Fruit fly (Drosophila melanogaster) S2 (cell line): ENCODE results near the gene S1P.
A peak's percentile ranks its signal among the peaks of the same experiment; 100 is the strongest.

Source experiments
- CG8478 ChIP-seq: fragments of >200 bp; optimal IDR thresholded peaks from 2 replicates; lab custom pipeline; 2018
- CTCF ChIP-seq, 2 experiments: fragments of >200 bp; optimal IDR thresholded peaks; 2 replicates each; lab custom pipeline; 2018

Gene S1P

DNA sequence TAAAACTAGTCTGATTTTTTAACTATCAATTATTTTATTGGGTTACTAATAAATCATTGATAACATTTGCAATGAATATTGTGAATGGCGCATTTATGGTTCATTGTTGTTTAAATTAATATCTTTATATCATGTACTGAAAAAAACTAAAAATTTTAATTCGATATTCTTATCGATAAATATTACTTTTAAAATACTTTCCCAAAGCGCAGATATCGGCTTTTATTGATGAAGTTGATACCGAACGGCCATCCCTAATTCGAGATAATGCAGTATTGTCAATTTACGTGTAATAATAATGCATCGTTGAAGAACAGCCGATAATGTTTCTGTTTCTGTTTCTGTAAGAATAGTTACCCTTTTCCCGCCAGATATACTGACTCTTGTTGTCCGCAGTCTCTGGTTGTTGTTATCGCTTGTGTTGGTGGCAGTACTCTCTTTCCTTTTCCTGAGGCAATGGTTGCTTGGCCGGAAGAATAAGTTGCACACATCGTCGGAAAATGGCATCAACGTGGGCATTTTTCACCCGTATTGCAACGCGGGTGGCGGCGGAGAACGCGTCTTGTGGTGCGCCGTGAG is 8.9 kb upstream of the S1P start:
- no peak for TF ChIP-seq CTCF (optimal IDR thresholded peaks at IDR 0.05; lab: Kevin White, UChicago)
- no peak for TF ChIP-seq CG8478 (lab: Kevin White, UChicago)

DNA sequence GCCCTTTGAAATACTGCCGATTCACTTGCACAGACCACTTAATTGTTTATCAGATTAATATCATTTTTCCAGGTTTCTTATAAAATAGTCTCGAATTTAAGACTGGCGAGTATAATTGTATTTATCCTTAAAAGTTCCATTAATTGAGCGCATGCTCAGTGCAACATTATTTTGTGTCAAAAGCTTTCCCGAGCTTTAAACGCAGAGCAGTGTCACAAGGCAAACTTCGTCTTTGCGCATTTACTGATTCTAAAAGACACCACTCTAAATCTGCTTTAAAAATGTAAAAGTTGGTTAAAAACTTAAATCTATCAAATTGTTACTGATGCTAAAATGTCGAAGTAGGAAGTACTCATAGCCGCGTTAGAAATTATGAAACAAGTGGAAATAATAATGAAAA is 8.4 kb upstream of the S1P start, which contains the start of the genes CG7166 and Alg11:
CG7166 (minus strand) TSS at position 101 of the 400 bp plus-strand sequence.
Alg11 (plus strand) TSS at position 260 of the 400 bp plus-strand sequence.
- TF ChIP-seq CTCF (optimal IDR thresholded peaks at IDR 0.05; lab: Kevin White, UChicago): no peak
- TF ChIP-seq CG8478 (lab: Kevin White, UChicago): no peak

DNA sequence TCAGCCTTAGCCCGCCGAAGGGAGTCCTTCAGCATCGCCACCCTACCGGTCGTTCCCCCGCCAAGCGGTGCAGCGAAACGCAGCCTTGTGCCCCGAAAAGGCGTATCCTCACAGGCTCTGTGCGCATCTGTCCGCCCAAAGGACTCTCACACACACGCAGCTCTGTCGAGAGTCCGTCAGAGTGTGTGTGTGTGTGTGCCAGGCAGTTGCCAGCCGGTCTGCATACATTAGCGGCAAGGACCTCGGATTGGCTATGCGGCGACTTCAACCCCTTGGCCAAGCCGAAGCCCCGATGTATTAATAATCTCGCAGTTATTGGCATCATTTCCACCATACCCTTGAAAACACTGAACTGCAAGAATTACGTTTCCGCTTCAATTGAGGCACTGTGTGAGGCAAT is 6.6 kb downstream of the S1P start:
- no peak for TF ChIP-seq CTCF (optimal IDR thresholded peaks at IDR 0.05; lab: Kevin White, UChicago)
- TF ChIP-seq CG8478 (lab: Kevin White, UChicago): no peak

DNA sequence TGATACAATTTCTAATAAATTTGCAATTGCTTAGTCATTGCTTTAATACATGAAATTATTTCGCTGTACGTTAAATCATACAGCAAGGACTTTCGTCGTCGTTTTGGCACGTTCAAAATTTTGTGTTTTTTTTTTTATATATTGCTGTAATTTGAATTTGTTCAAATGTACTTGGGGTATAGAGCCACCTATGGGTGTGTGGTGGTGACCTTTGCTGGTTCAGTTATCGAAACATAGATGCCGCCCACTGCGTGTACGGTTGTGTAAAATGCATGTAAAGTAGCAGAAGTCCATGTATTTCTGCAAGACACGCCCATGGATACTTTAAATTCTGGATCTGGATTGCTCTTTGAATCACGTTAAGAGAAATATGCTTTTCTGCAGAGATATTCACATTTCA is 12.9 kb downstream of the S1P start:
- TF ChIP-seq CG8478 (lab: Kevin White, UChicago): no peak
- peak; percentile 99 to 100 for TF ChIP-seq CTCF (optimal IDR thresholded peaks at IDR 0.05; lab: Kevin White, UChicago)

DNA sequence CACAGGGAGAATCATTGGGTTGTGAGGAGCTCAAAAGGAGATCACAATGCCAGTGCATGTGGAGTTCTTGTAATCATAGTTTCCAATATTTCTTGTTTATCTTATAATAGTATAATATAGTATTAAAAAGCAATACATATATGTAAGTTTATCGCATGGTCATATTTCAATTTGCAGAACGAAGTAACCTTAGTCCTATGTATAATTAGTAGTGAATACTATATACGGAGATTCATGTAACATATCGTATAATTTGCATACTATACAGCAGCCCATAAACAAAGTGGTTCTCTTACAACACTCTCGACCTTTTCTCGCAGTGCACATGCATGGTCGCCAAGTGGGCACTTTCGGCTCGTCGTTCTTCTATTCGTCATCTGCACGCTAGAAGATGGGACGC is 14.9 kb downstream of the S1P start:
- no peak for TF ChIP-seq CG8478 (lab: Kevin White, UChicago)
- TF ChIP-seq CTCF (optimal IDR thresholded peaks at IDR 0.05; lab: Kevin White, UChicago): no peak

DNA sequence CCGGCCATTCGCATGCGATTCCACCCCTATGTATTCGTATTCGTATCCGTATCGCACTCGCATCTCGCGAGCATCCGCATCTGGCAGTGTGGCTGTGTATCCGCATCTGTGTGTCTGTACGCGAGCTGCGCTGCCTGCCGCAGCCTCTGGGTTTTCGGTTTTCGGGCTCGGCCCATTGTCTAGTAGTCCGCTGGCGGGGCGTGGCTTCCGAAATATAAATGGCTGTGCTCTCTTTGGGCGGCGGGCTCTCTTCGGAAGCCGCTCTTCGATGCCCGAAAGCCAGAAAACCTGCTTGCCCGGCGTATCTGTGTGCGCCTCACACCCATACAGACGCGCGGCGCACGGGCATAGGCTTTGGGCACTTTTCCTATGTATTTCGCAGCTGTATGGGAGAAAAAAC is 18.8 kb downstream of the S1P start:
- TF ChIP-seq CTCF (optimal IDR thresholded peaks at IDR 0.05; lab: Kevin White, UChicago) (no peak), CG8478 (lab: Kevin White, UChicago) (no peak)

DNA sequence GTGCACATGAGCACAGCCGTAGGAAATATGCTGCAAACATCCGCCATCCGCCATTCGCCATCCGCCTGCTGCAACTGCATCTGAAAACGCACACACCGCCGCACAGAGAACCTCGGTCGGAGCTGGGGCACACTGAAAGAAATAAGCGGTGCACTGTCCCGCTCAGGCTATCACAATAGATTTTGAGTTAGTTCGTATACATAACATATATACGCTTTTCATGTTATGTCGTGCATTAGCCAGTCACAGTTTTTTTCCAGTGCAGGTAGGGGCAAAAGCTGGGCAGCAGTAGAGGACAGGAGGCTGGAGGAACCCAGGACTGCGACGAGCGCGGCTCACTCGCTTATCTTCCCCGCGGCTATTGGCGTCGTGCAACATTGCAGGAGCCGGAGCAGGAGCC is 22.8 kb downstream of the S1P start:
- TF ChIP-seq CTCF (optimal IDR thresholded peaks at IDR 0.05; lab: Kevin White, UChicago) (no peak), CG8478 (lab: Kevin White, UChicago) (no peak)

DNA sequence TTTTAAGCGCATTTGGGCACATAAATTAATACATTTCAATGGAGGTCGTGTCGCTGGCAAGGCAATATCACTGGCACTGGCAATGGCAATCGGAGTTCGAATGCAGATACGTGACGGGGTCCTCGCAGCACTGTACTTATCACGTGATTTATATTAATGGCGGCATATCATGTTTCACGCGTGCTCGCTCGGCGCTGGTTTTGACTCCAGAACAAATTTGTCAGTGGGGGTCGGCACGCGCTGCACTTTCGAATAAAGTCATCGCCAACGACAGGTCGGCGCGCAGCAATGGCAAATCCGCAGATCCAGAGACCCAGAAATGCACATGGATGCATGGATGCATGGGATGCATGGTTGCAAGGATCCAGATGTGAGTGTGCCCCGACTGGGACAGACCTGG is 25.9 kb downstream of the S1P start:
- no peak for TF ChIP-seq CTCF (optimal IDR thresholded peaks at IDR 0.05; lab: Kevin White, UChicago)
- no peak for TF ChIP-seq CG8478 (lab: Kevin White, UChicago)

DNA sequence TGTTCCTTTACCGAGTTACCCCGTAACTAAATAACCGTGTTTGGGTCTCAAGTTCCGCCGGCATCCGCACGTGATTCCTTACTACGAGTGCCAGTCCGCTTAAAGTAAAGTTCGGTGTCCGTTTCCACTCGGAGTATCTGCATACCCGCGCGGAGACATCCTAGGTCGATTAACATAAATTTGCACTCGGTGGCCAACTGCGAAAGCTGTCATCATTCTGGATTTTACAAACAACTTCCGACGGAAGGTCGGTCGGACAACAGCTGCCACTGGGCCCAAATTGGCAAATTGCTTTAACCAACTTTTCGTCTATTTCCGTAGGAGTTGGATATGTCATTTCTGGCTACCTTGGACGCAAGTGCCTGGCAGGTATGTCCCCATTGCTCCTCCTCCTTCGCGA is 30.6 kb downstream of the S1P start, which contains the start of gene TfAP-2:
TfAP-2 (plus strand) TSS at position 301 of the 400 bp plus-strand sequence.
- TF ChIP-seq CG8478 (lab: Kevin White, UChicago) (no peak), CTCF (optimal IDR thresholded peaks at IDR 0.05; lab: Kevin White, UChicago) (no peak)

DNA sequence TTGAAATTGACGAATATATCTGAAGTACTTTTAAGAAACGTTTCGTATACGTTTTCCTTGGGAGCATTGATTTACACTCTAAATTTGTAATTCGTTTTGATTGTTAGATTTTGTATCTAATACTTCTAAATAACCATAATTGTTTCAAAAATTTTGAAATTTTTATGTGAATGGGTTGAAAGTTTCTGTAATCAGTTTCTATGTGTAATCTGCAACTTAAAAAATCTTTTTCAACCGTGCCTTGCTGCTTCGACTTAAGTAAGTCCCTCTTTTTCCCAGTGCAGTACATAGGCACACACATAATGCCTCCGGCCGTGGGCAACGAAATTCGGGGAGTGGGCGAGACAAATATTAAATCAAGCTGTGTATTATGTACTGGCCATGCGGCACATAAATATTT is 31.8 kb downstream of the S1P start:
- TF ChIP-seq CTCF (optimal IDR thresholded peaks at IDR 0.05; lab: Kevin White, UChicago): no peak
- no peak for TF ChIP-seq CG8478 (lab: Kevin White, UChicago)

DNA sequence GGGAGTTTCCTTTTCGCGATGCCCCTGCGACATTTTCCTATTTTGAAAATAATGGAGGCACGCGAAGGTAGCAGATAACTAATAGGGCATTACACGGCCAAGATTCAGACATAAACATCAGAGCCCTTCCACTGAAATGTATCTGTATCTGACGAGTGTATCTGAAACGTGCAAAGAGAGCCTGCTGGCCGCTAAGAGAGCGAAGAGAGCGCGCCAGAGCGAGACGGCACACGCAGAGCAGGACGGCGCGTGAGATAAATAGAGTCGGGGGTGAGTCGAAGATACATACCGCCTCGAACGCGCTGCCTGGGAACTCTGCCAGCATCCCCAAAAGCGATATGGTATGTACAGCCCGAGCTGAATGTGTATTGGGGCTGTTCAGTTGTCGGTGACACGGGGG is 32.5 kb downstream of the S1P start:
- TF ChIP-seq CG8478 (lab: Kevin White, UChicago): no peak
- peak in 1 of 2 experiments; percentile 3 for TF ChIP-seq CTCF (optimal IDR thresholded peaks at IDR 0.05; lab: Kevin White, UChicago)

DNA sequence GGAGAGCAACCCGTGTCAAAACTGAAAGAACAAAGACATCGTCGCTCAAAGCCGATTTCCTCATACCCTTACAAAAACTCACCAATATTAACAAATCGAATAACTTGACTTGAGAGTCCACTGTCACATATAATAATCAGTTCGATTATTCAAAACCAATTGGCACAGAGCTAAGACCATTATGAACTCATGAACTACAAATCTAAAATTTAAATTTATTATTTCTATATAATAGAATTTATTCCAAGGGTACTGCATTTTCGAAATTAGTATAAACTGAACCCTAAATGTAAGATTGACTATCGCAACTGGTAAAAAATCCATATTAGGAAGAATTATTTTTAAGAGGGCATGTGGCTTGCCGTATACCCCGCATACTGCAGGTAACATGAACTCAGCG is 35.2 kb downstream of the S1P start:
- TF ChIP-seq CG8478 (lab: Kevin White, UChicago) (no peak), CTCF (optimal IDR thresholded peaks at IDR 0.05; lab: Kevin White, UChicago) (no peak)

DNA sequence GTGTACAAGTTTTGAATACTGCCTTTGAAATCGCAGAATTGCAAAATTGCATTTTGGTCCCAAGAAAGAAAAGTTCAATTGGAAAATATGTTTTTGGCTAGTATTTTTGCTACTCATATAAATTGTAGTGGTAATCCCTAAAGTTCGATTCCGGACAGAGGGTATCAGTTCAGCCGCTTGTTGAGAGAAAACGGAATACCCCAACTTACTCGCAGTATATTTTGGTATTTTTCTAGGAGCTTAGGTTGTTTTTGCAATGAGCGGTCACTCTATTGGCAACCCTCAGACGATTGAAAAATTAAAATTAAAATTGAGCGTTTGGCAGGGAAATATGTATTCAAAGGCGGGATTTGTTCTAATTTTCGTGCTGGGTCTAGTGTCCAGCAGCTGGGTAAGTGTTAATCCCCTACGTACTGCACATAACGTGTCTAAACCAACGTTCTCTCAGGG is 42.9 kb downstream of the S1P start:
- TF ChIP-seq CTCF (optimal IDR thresholded peaks at IDR 0.05; lab: Kevin White, UChicago) (no peak), CG8478 (lab: Kevin White, UChicago) (no peak)

DNA sequence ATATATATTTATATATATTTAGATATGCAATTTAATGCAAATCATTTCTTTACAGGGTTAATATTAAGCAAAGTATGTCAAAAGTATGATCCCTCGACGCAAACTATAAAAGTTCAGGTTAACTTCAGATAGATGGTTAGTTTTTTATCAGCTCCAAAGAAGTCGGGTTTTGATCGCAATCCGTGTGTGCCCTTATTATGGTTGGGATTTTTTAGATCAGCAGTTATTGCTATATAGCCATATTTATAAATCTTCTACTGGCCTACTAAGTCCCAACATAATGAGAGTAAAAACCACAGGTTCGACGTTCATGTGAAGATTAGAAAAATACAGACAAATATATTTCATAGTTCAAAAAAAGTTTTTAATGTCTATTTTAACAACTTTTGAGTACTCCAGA is 43.3 kb downstream of the S1P start, which contains the start of gene EMC10:
EMC10 (plus strand) TSS at position 301 of the 400 bp plus-strand sequence.
- TF ChIP-seq CTCF (optimal IDR thresholded peaks at IDR 0.05; lab: Kevin White, UChicago) (no peak), CG8478 (lab: Kevin White, UChicago) (no peak)

DNA sequence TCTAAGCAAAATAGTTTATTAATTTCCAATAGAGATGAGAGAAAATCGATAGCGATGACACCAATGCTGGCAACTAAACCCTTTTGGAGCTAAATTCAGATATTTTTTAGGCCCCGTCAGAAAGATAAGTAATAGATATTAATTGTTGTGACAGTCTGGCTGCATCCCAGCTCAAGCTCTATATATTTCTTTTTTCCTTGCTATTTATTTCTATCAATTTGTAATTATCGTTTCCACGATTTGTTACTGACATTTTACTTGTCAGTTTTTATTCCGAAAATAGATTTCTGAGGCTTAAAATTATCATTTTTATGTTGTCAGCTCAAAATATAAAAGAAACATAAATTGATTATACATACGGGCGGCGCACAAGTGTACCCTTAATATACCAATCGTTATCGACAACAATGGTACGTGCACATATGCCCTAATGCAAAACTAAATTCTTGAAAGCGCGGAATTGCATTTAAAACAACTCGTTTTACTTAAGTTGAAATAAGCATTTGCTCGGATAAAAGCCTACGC is 48.3 kb downstream of the S1P start, which contains the start of the genes CRIF and SMC5:
CRIF (minus strand) TSS at position 51 of the 525 bp plus-strand sequence.
SMC5 (plus strand) TSS at position 329 of the 525 bp plus-strand sequence.
- TF ChIP-seq CTCF (optimal IDR thresholded peaks at IDR 0.05; lab: Kevin White, UChicago) (no peak), CG8478 (lab: Kevin White, UChicago) (no peak)

DNA sequence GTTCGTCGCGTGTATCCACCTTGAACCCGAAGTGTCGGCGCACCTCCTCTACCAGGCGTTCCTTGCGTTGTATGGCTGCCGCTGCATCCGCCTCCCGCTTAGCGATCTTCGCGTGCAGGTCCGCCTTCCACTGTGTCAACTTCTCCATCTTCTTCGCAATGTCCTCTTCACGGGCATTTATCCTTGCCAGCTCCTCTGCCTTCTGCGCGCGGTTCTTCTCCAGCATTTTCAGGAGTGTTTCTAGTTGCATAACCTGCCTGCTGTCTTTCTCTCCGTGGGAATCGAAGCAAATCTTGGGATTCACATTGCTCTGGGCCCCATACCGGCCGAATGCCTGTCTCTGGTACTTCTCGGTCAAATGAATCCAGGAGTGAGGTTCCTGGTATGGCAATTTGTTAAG is 48.9 kb downstream of the S1P start:
- TF ChIP-seq CTCF (optimal IDR thresholded peaks at IDR 0.05; lab: Kevin White, UChicago): no peak
- no peak for TF ChIP-seq CG8478 (lab: Kevin White, UChicago)
